Fruit fly (Drosophila melanogaster): ENCODE measurements around the gene Cyp4ae1.

Cyp4ae1 gene

DNA sequence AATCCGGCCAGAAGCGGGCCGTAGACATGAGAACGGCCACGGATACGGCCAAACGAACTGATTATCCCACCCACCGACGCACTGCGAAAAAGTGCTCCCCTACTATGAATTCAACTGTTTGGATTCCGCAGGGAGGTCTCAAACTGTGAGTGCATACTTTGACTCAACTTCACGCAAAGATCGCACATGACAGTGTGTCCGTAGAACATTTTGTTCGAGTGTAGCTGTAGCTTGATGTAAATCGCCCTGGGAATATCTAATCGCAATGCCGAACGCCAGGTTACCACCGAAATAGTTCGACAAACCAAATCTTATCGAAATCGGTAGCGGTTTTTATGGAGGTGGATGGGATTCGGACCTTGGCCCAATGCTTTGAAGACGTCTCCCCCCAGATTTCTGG lies 17.8 kb upstream of the Cyp4ae1 start (continued):
- TF ChIP-seq Bdp1 (GFP tag; optimal IDR thresholded peaks at IDR 0.05) (no peak), CG14667 (GFP tag; IDR thresholded peaks at IDR 0.05) (no peak), CG4707 (GFP tag; optimal IDR thresholded peaks at IDR 0.05) (no peak), CG4730 (GFP tag; IDR thresholded peaks at IDR 0.05) (no peak), stc (GFP tag; IDR thresholded peaks at IDR 0.05) (no peak), CG3407 (GFP tag; optimal IDR thresholded peaks at IDR 0.05) (no peak), Optix (GFP tag; IDR thresholded peaks at IDR 0.05) (no peak), pros (GFP tag; optimal IDR thresholded peaks at IDR 0.05) (no peak), CHES-1-like (GFP tag; optimal IDR thresholded peaks at IDR 0.05) (no peak), sr (GFP tag; IDR thresholded peaks at IDR 0.05) (no peak), mirr (GFP tag; optimal IDR thresholded peaks at IDR 0.05) (peak; percentile 68), CG2116 (GFP tag; optimal IDR thresholded peaks at IDR 0.05) (no peak), zen2 (GFP tag; IDR thresholded peaks at IDR 0.05; ENCODE audit: partially characterized antibody) (no peak), CG6813 (GFP tag; optimal IDR thresholded peaks at IDR 0.05) (peak; percentile 9), CG32532 (GFP tag; IDR thresholded peaks at IDR 0.05) (peak; percentile 37; the same call in 1 of the 2 replicates), CG2120 (GFP tag; optimal IDR thresholded peaks at IDR 0.05) (peak; percentile 55), CG10321 (GFP tag; IDR thresholded peaks at IDR 0.05) (no peak), fd96Cb (tag; optimal IDR thresholded peaks at IDR 0.05) (no peak), nerfin-1 (tag; optimal IDR thresholded peaks at IDR 0.05) (no peak), Ets97D (GFP tag; optimal IDR thresholded peaks at IDR 0.05) (no peak), unpg (GFP tag; optimal IDR thresholded peaks at IDR 0.05) (no peak), Hand (GFP tag; optimal IDR thresholded peaks at IDR 0.05) (peak; percentile 30), sens (GFP tag) (no peak), repo (GFP tag; optimal IDR thresholded peaks at IDR 0.05) (no peak), CG2199 (GFP tag; IDR thresholded peaks at IDR 0.05) (no peak), gro (GFP tag; optimal IDR thresholded peaks at IDR 0.05) (no peak), p53 (GFP tag; optimal IDR thresholded peaks at IDR 0.05) (no peak), Hr39 (optimal IDR thresholded peaks at IDR 0.05) (no peak), CG8924 (tag; optimal IDR thresholded peaks at IDR 0.05) (no peak), chinmo (GFP tag; IDR thresholded peaks at IDR 0.05; ENCODE audit: partially characterized antibody) (no peak), CG31441 (GFP tag; IDR thresholded peaks at IDR 0.05) (no peak), pan (optimal IDR thresholded peaks at IDR 0.05) (no peak), pan (GFP tag; optimal IDR thresholded peaks at IDR 0.05 in 1 of 2, IDR thresholded peaks at IDR 0.05 in 1 of 2) (peak in 1 of 2 experiments; percentile 31), CG12659 (GFP tag; optimal IDR thresholded peaks at IDR 0.05) (no peak), hbn (GFP tag; IDR thresholded peaks at IDR 0.05; ENCODE audit: partially characterized antibody) (no peak), Bgb (GFP tag; IDR thresholded peaks at IDR 0.05; ENCODE audit: partially characterized antibody) (no peak), Mes4 (GFP tag; optimal IDR thresholded peaks at IDR 0.05) (no peak), CG15269 (tag; optimal IDR thresholded peaks at IDR 0.05) (peak; percentile 46), D19A (tag; optimal IDR thresholded peaks at IDR 0.05) (no peak), CG18764 (GFP tag; optimal IDR thresholded peaks at IDR 0.05) (no peak), HHEX (GFP tag; optimal IDR thresholded peaks at IDR 0.05) (no peak), NFAT (GFP tag; IDR thresholded peaks at IDR 0.05) (no peak), trh (GFP tag; optimal IDR thresholded peaks at IDR 0.05) (no peak), slbo (GFP tag; IDR thresholded peaks at IDR 0.05) (peak; percentile 52; the same call in 1 of the 2 replicates), CG10543 (GFP tag; optimal IDR thresholded peaks at IDR 0.05) (peak; percentile 48), CG4820 (GFP tag; optimal IDR thresholded peaks at IDR 0.05) (no peak), fu2 (GFP tag; optimal IDR thresholded peaks at IDR 0.05) (no peak), CG31365 (tag; optimal IDR thresholded peaks at IDR 0.05) (no peak), CTCF (GFP tag; optimal IDR thresholded peaks at IDR 0.05) (no peak), fd3F (GFP tag; optimal IDR thresholded peaks at IDR 0.05) (no peak), chif (GFP tag; optimal IDR thresholded peaks at IDR 0.05) (no peak), Ada2b (GFP tag; IDR thresholded peaks at IDR 0.05) (0 out of 2 replicates have a peak, but pooled peaks have one; percentile 10), Gsc (GFP tag; IDR thresholded peaks at IDR 0.05) (no peak), Sin3A (optimal IDR thresholded peaks at IDR 0.05) (no peak)
